Worm (Caenorhabditis elegans) whole organism, L4/young adult: Measurements from ENCODE around the gene ZC266.1.

Experiments
- W03F9.2 ChIP-seq: fragments of 150-350 bp; optimal IDR thresholded peaks from 2 replicates; lab custom pipeline; 2014; ENCODE audit warnings: missing biosample characterization, missing genetic modification characterization
- him-1 ChIP-seq: sonication (generic microtip); optimal IDR thresholded peaks from 2 replicates; lab custom pipeline; 2016; ENCODE audit warnings: missing genotype, missing genetic modification reagents, missing genetic modification characterization, missing compliant biosample characterization

ce11 chrV:4694466-4695092, 5.5 kb downstream of the ZC266.1 start:
- TF ChIP-seq him-1 (tag; lab: Kevin White, UChicago) (no peak), W03F9.2 (tag; lab: Kevin White, UChicago) (no peak)
